Fruit fly (Drosophila melanogaster) whole organism, embryonic: ENCODE results near the gene Pdxk.

Experiments
- Aef1 ChIP-seq: fragments of 200-800 bp; sonication (Bioruptor generic); IDR thresholded peaks from 3 replicates; pipeline ENCODE4 v1.3.6; 2022; ENCODE audit warnings: missing biosample characterization, missing genetic modification characterization
- Asciz ChIP-seq: fragments of 200-800 bp; sonication (Bioruptor generic); optimal IDR thresholded peaks from 2 replicates; lab custom pipeline; 2017; ENCODE audit warnings: missing biosample characterization, mild to moderate bottlenecking, missing genetic modification characterization, missing genetic modification reagents
- Atf3 ChIP-seq: fragments of 200-800 bp; sonication (Bioruptor generic); optimal IDR thresholded peaks from 3 replicates; lab custom pipeline; 2016; ENCODE audit warnings: missing biosample characterization, missing genetic modification characterization
- Bgb ChIP-seq: fragments of 200-800 bp; sonication (Bioruptor generic); IDR thresholded peaks from 2 replicates; pipeline ENCODE4 v1.3.6; 2022; ENCODE audit warnings: missing biosample characterization, missing genetic modification characterization; ENCODE audit not compliant: partially characterized antibody
- BtbVII ChIP-seq: fragments of 200-800 bp; sonication (Bioruptor generic); optimal IDR thresholded peaks from 3 replicates; lab custom pipeline; 2017; ENCODE audit warnings: missing biosample characterization, mild to moderate bottlenecking, missing genetic modification characterization
- CG1024 ChIP-seq: fragments of 200-800 bp; sonication (Bioruptor generic); IDR thresholded peaks from 2 replicates; pipeline ENCODE4 v1.3.6; 2022; ENCODE audit warnings: missing biosample characterization, missing genetic modification characterization
- CG11398 ChIP-seq: fragments of 200-800 bp; sonication (Bioruptor generic); optimal IDR thresholded peaks from 2 replicates; lab custom pipeline; 2016; ENCODE audit warnings: missing biosample characterization, missing genetic modification characterization
- CG12391 ChIP-seq: fragments of 200-800 bp; sonication (Bioruptor generic); optimal IDR thresholded peaks from 3 replicates; lab custom pipeline; 2018; ENCODE audit warnings: missing biosample characterization, mild to moderate bottlenecking, missing genetic modification characterization, moderate library complexity
- CG14441 ChIP-seq: fragments of 200-800 bp; sonication (Bioruptor generic); IDR thresholded peaks from 2 replicates; pipeline ENCODE4 v1.3.6; 2022; ENCODE audit warnings: missing biosample characterization, missing genetic modification characterization
- CG14710 ChIP-seq: fragments of 200-800 bp; sonication (Bioruptor generic); optimal IDR thresholded peaks from 3 replicates; lab custom pipeline; 2019; ENCODE audit warnings: missing biosample characterization, mild to moderate bottlenecking, missing genetic modification characterization, moderate library complexity
- CG15011 ChIP-seq: fragments of 200-800 bp; sonication (Bioruptor generic); optimal IDR thresholded peaks from 3 replicates; lab custom pipeline; 2018; ENCODE audit warnings: missing biosample characterization, mild to moderate bottlenecking, missing genetic modification characterization
- CG15269 ChIP-seq: fragments of 200-800 bp; sonication (Bioruptor generic); optimal IDR thresholded peaks from 2 replicates; lab custom pipeline; 2018; ENCODE audit warnings: missing biosample characterization, mild to moderate bottlenecking, missing genetic modification characterization, moderate library complexity
- CG1529 ChIP-seq: fragments of 200-800 bp; sonication (Bioruptor generic); optimal IDR thresholded peaks from 3 replicates; lab custom pipeline; 2018; ENCODE audit warnings: missing biosample characterization, missing genetic modification characterization
- CG15514 ChIP-seq: fragments of 200-800 bp; sonication (Bioruptor generic); optimal IDR thresholded peaks from 3 replicates; lab custom pipeline; 2017; ENCODE audit warnings: missing biosample characterization, missing genetic modification characterization, mild to moderate bottlenecking, moderate library complexity, missing genetic modification reagents
- CG15696 ChIP-seq: fragments of 200-800 bp; sonication (Bioruptor generic); optimal IDR thresholded peaks from 2 replicates; lab custom pipeline; 2019; ENCODE audit warnings: missing biosample characterization, mild to moderate bottlenecking, missing genetic modification characterization, moderate library complexity
- CG18476 ChIP-seq: fragments of 200-800 bp; sonication (Bioruptor generic); optimal IDR thresholded peaks from 2 replicates; lab custom pipeline; 2016; ENCODE audit warnings: missing biosample characterization, mild to moderate bottlenecking, missing genetic modification characterization
- CG32772 ChIP-seq: fragments of 200-800 bp; sonication (Bioruptor generic); IDR thresholded peaks from 2 replicates; pipeline ENCODE4 v1.3.6; 2022; ENCODE audit warnings: missing biosample characterization, missing genetic modification characterization
- CG4617 ChIP-seq: fragments of 200-800 bp; sonication (Bioruptor generic); optimal IDR thresholded peaks from 3 replicates; lab custom pipeline; 2016; ENCODE audit warnings: missing biosample characterization, missing genetic modification characterization, borderline replicate concordance
- CG6813 ChIP-seq: fragments of 200-800 bp; sonication (Bioruptor generic); optimal IDR thresholded peaks from 2 replicates; lab custom pipeline; 2017; ENCODE audit warnings: missing biosample characterization, missing genetic modification characterization, mild to moderate bottlenecking, moderate library complexity, missing genetic modification reagents
- CG7372 ChIP-seq: fragments of 200-800 bp; sonication (Bioruptor generic); IDR thresholded peaks from 2 replicates; pipeline ENCODE4 v1.3.6; 2022; ENCODE audit warnings: missing biosample characterization, missing genetic modification characterization
- CG8281 ChIP-seq: fragments of 200-800 bp; sonication (Bioruptor generic); optimal IDR thresholded peaks from 2 replicates; lab custom pipeline; 2018; ENCODE audit warnings: missing biosample characterization, mild to moderate bottlenecking, missing genetic modification characterization, moderate library complexity
- CHES-1-like ChIP-seq: fragments of 200-800 bp; sonication (Bioruptor generic); optimal IDR thresholded peaks from 2 replicates; lab custom pipeline; 2016; ENCODE audit warnings: missing biosample characterization, missing genetic modification characterization
- CoRest ChIP-seq: fragments of 200-800 bp; sonication (Bioruptor generic); optimal IDR thresholded peaks from 3 replicates; lab custom pipeline; 2018; ENCODE audit warnings: missing biosample characterization, mild to moderate bottlenecking, missing genetic modification characterization, moderate library complexity
- Dref ChIP-seq: fragments of 200-800 bp; sonication (Bioruptor generic); IDR thresholded peaks from 2 replicates; pipeline ENCODE4 v1.3.6; 2022; ENCODE audit warnings: missing biosample characterization, missing genetic modification characterization
- Elba2 ChIP-seq: fragments of 200-800 bp; sonication (Bioruptor generic); optimal IDR thresholded peaks from 3 replicates; lab custom pipeline; 2016; ENCODE audit warnings: missing biosample characterization, missing genetic modification characterization
- Gug ChIP-seq: fragments of 200-800 bp; sonication (Bioruptor generic); IDR thresholded peaks from 4 replicates; pipeline ENCODE4 v1.3.6; 2022; ENCODE audit warnings: missing biosample characterization, missing genetic modification characterization
- Hr51 ChIP-seq, 2 experiments: fragments of 200-800 bp; sonication (Bioruptor generic); optimal IDR thresholded peaks; 2 replicates in 1 of 2; 3 replicates in 1 of 2; lab custom pipeline; 2016 to 2018; ENCODE audit warnings: missing biosample characterization in 2 of 2, missing genetic modification characterization in 2 of 2, mild to moderate bottlenecking in 1 of 2, moderate library complexity in 1 of 2
- Optix ChIP-seq: fragments of 200-800 bp; sonication (Bioruptor generic); IDR thresholded peaks from 3 replicates; pipeline ENCODE4 v1.3.6; 2022; ENCODE audit warnings: missing biosample characterization, missing genetic modification characterization
- Rfx ChIP-seq: fragments of 200-800 bp; sonication (Bioruptor generic); IDR thresholded peaks from 2 replicates; pipeline ENCODE4 v1.3.6; 2022; ENCODE audit warnings: missing biosample characterization, missing genetic modification characterization
- Rx ChIP-seq: fragments of 200-800 bp; sonication (Bioruptor generic); IDR thresholded peaks from 2 replicates; pipeline ENCODE4 v1.3.6; 2022; ENCODE audit warnings: missing biosample characterization, missing genetic modification characterization
- YL-1 ChIP-seq: fragments of 200-800 bp; sonication (Bioruptor generic); optimal IDR thresholded peaks from 3 replicates; lab custom pipeline; 2017; ENCODE audit warnings: missing biosample characterization, mild to moderate bottlenecking, missing genetic modification characterization
- al ChIP-seq: fragments of 200-800 bp; sonication (Bioruptor generic); IDR thresholded peaks from 2 replicates; pipeline ENCODE4 v1.3.6; 2022; ENCODE audit warnings: missing biosample characterization, missing genetic modification characterization
- ase ChIP-seq: fragments of 200-800 bp; sonication (Bioruptor generic); IDR thresholded peaks from 3 replicates; pipeline ENCODE4 v1.3.6; 2022; ENCODE audit warnings: missing biosample characterization, missing genetic modification characterization
- cg ChIP-seq: fragments of 200-800 bp; sonication (Bioruptor generic); optimal IDR thresholded peaks from 3 replicates; lab custom pipeline; 2019; ENCODE audit warnings: missing biosample characterization, mild to moderate bottlenecking, missing genetic modification characterization, moderate library complexity
- chif ChIP-seq, 2 experiments: fragments of 200-800 bp; sonication (Bioruptor generic); optimal IDR thresholded peaks; 3 replicates each; lab custom pipeline; 2016; ENCODE audit warnings: missing biosample characterization in 2 of 2, missing genetic modification characterization in 2 of 2
- chinmo ChIP-seq: fragments of 200-800 bp; sonication (Bioruptor generic); IDR thresholded peaks from 4 replicates; pipeline ENCODE4 v1.3.6; 2022; ENCODE audit warnings: missing biosample characterization, missing genetic modification characterization; ENCODE audit not compliant: partially characterized antibody
- ewg ChIP-seq: fragments of 200-800 bp; sonication (Bioruptor generic); optimal IDR thresholded peaks from 3 replicates; lab custom pipeline; 2017; ENCODE audit warnings: mild to moderate bottlenecking, missing biosample characterization, missing genetic modification reagents, missing genetic modification characterization
- gcm2 ChIP-seq: fragments of 200-800 bp; sonication (Bioruptor generic); optimal IDR thresholded peaks from 2 replicates; lab custom pipeline; 2016; ENCODE audit warnings: missing biosample characterization, missing genetic modification characterization
- insv ChIP-seq, 2 experiments: fragments of 200-800 bp; sonication (Bioruptor generic); optimal IDR thresholded peaks; 3 replicates each; lab custom pipeline; 2016 to 2018; ENCODE audit warnings: missing biosample characterization in 2 of 2, missing genetic modification characterization in 2 of 2
- lab ChIP-seq: fragments of 200-800 bp; sonication (Bioruptor generic); optimal IDR thresholded peaks from 3 replicates; lab custom pipeline; 2017; ENCODE audit warnings: missing biosample characterization, missing genetic modification characterization, mild to moderate bottlenecking, moderate library complexity, missing genetic modification reagents
- nau ChIP-seq: fragments of 200-800 bp; sonication (Bioruptor generic); optimal IDR thresholded peaks from 3 replicates; lab custom pipeline; 2017; ENCODE audit warnings: missing biosample characterization, mild to moderate bottlenecking, missing genetic modification characterization, missing genetic modification reagents
- nerfin-2 ChIP-seq: fragments of 200-800 bp; sonication (Bioruptor generic); IDR thresholded peaks from 2 replicates; pipeline ENCODE4 v1.3.6; 2022; ENCODE audit warnings: missing biosample characterization, missing genetic modification characterization; ENCODE audit not compliant: partially characterized antibody
- prd ChIP-seq, 3 experiments: fragments of >200 bp in 2 of 3; fragments of 200-800 bp in 1 of 3; sonication (Bioruptor generic) in 1 of 3; optimal IDR thresholded peaks in 2 of 3; IDR thresholded peaks in 1 of 3; 2 replicates in 2 of 3; 3 replicates in 1 of 3; pipeline versions ENCODE4 v1.3.6 to Lab custom; 2017 to 2022; ENCODE audit warnings: missing biosample characterization in 1 of 3, missing genetic modification characterization in 1 of 3
- shn ChIP-seq: fragments of 200-800 bp; sonication (Bioruptor generic); optimal IDR thresholded peaks from 3 replicates; lab custom pipeline; 2016; ENCODE audit warnings: missing biosample characterization, missing genetic modification characterization
- sna ChIP-seq: fragments of 200-800 bp; sonication (Bioruptor generic); IDR thresholded peaks from 2 replicates; pipeline ENCODE4 v1.3.6; 2022; ENCODE audit warnings: missing biosample characterization, missing genetic modification characterization; ENCODE audit not compliant: partially characterized antibody
- tap ChIP-seq: fragments of 200-800 bp; optimal IDR thresholded peaks from 3 replicates; lab custom pipeline; 2019; ENCODE audit warnings: missing biosample characterization, mild to moderate bottlenecking, missing genetic modification characterization, moderate library complexity
- tio ChIP-seq: fragments of 200-800 bp; sonication (Bioruptor generic); optimal IDR thresholded peaks from 2 replicates; lab custom pipeline; 2017; ENCODE audit warnings: missing biosample characterization, missing genetic modification characterization, inconsistent platforms
- unpg ChIP-seq: fragments of 200-800 bp; sonication (Bioruptor generic); optimal IDR thresholded peaks from 3 replicates; lab custom pipeline; 2018; ENCODE audit warnings: missing biosample characterization, mild to moderate bottlenecking, missing genetic modification characterization, moderate library complexity
- vfl ChIP-seq: fragments of 200-800 bp; sonication (Bioruptor generic); optimal IDR thresholded peaks from 2 replicates; lab custom pipeline; 2016; ENCODE audit warnings: missing biosample characterization, missing genetic modification characterization

The Pdxk gene

DNA sequence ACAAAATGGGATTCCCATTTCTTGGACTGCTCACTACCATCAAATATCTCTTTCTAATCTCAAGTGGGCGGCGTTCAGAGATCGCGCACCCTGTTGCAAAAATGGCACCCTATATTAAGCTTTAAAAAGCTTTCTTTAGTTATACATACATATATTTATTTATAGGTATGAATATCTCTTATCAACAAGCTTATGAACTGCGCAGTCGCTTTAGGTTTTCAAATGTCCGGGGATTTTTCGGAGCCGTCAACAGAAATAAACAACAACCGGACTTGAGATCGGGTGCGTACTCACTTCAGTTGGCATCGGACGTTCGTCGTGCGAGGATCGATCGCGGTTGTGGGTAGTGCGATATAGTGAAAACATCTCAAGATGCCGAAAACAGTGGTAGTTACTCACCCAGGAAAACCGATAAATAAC lies 10.8 kb upstream of the Pdxk start, which contains the start of gene PGRP-LF (continued):
- TF ChIP-seq CG4617 (GFP tag; lab: Kevin White, UChicago) (no peak), prd (optimal IDR thresholded peaks at IDR 0.05; lab: Kevin White, UChicago) (no peak), prd (GFP tag; IDR thresholded peaks at IDR 0.05; lab: Robert Waterston, UW) (no peak; the same call in 2 of the 3 replicates), cg (peak; percentile 12), CG14710 (tag; lab: Kevin White, UChicago) (no peak), shn (GFP tag; lab: Kevin White, UChicago) (no peak), Aef1 (GFP tag; lab: Robert Waterston, UW) (no peak), Hr51 (GFP tag; optimal IDR thresholded peaks at IDR 0.05; lab: Kevin White, UChicago) (peak in 1 of 2 experiments; percentile 1), CG15269 (tag; lab: Kevin White, UChicago) (peak; percentile 36), CG1529 (no peak), CG15011 (GFP tag; lab: Kevin White, UChicago) (no peak), CG7372 (GFP tag; lab: Robert Waterston, UW) (no peak), ewg (GFP tag; lab: Kevin White, UChicago) (no peak), Atf3 (no peak), Gug (GFP tag; lab: Robert Waterston, UW) (no peak), CG1024 (GFP tag; lab: Robert Waterston, UW) (no peak), CG18476 (GFP tag; lab: Kevin White, UChicago) (no peak), Dref (GFP tag; lab: Robert Waterston, UW) (no peak), Rx (GFP tag; lab: Robert Waterston, UW) (no peak), BtbVII (GFP tag; lab: Kevin White, UChicago) (peak; percentile 7), insv (GFP tag; optimal IDR thresholded peaks at IDR 0.05; lab: Kevin White, UChicago) (no peak), vfl (GFP tag; lab: Kevin White, UChicago) (no peak), CoRest (peak; percentile 24), nau (GFP tag; lab: Kevin White, UChicago) (no peak), tio (GFP tag; lab: Kevin White, UChicago) (no peak), CG8281 (tag; lab: Kevin White, UChicago) (no peak), al (GFP tag; lab: Robert Waterston, UW) (0 out of 2 replicates have a peak, but pooled peaks have one; percentile 5), CHES-1-like (GFP tag; lab: Kevin White, UChicago) (peak; percentile 22), gcm2 (GFP tag; lab: Kevin White, UChicago) (no peak), Asciz (no peak), sna (GFP tag; lab: Robert Waterston, UW) (no peak), lab (GFP tag; lab: Kevin White, UChicago) (peak; percentile 41), nerfin-2 (GFP tag; lab: Robert Waterston, UW) (no peak), CG12391 (tag; lab: Kevin White, UChicago) (no peak), tap (tag; lab: Kevin White, UChicago) (no peak), Elba2 (GFP tag; lab: Kevin White, UChicago) (no peak), Bgb (GFP tag; lab: Robert Waterston, UW) (peak; percentile 25; the same call in 1 of the 2 replicates), chinmo (GFP tag; lab: Robert Waterston, UW) (peak; percentile 89; the same call in 3 of the 4 replicates), Rfx (peak; percentile 53), unpg (peak; percentile 21), CG15696 (tag; lab: Kevin White, UChicago) (no peak), CG6813 (GFP tag; lab: Kevin White, UChicago) (peak; percentile 5), CG11398 (GFP tag; lab: Kevin White, UChicago) (no peak), CG32772 (GFP tag; lab: Robert Waterston, UW) (no peak), YL-1 (GFP tag; lab: Kevin White, UChicago) (peak; percentile 10), CG15514 (GFP tag; lab: Kevin White, UChicago) (peak; percentile 25), ase (GFP tag; lab: Robert Waterston, UW) (no peak), chif (GFP tag; optimal IDR thresholded peaks at IDR 0.05; lab: Kevin White, UChicago) (no peak), CG14441 (GFP tag; lab: Robert Waterston, UW) (no peak), Optix (GFP tag; lab: Robert Waterston, UW) (no peak)
